Worm (Caenorhabditis elegans) whole organism, L1 larva: ENCODE results near the gene Y38F2AL.12.

ENCODE experiments used
- F16B12.6 ChIP-seq: fragments of 150-350 bp; optimal IDR thresholded peaks from 2 replicates; lab custom pipeline; 2014; ENCODE audit warnings: missing biosample characterization, missing genetic modification characterization
- aha-1 ChIP-seq: fragments of 150-350 bp; optimal IDR thresholded peaks from 2 replicates; lab custom pipeline; 2014; ENCODE audit warnings: missing biosample characterization, missing genetic modification characterization
- aly-2 ChIP-seq: fragments of 150-350 bp; optimal IDR thresholded peaks from 2 replicates; lab custom pipeline; 2014; ENCODE audit warnings: missing biosample characterization, missing genetic modification characterization
- ama-1 ChIP-seq: fragments of 150-350 bp; optimal IDR thresholded peaks from 2 replicates; lab custom pipeline; 2014
- blmp-1 ChIP-seq: fragments of 150-350 bp; optimal IDR thresholded peaks from 2 replicates; lab custom pipeline; 2014; ENCODE audit warnings: missing biosample characterization, missing genetic modification characterization
- ceh-8 ChIP-seq: fragments of 200-800 bp; sonication (Bioruptor generic); optimal IDR thresholded peaks from 2 replicates; lab custom pipeline; 2018; ENCODE audit warnings: mild to moderate bottlenecking, missing genetic modification characterization, moderate library complexity, missing compliant biosample characterization
- ceh-82 ChIP-seq, 3 experiments: fragments of 150-350 bp in 1 of 3; sonication (generic microtip) in 2 of 3; optimal IDR thresholded peaks; 2 replicates each; lab custom pipeline; 2014 to 2017; ENCODE audit warnings: missing biosample characterization in 3 of 3, missing genetic modification characterization in 3 of 3
- ceh-88 ChIP-seq: fragments of 200-800 bp; sonication (Bioruptor generic); IDR thresholded peaks from 2 replicates; pipeline ENCODE4 v1.3.6; 2022; ENCODE audit warnings: missing genetic modification characterization, missing compliant biosample characterization
- ceh-90 ChIP-seq: sonication (generic microtip); optimal IDR thresholded peaks from 2 replicates; lab custom pipeline; 2016; ENCODE audit warnings: missing genetic modification characterization, missing compliant biosample characterization
- dpl-1 ChIP-seq, 3 experiments: fragments of 150-350 bp in 2 of 3; sonication (generic microtip) in 1 of 3; optimal IDR thresholded peaks; 2 replicates each; lab custom pipeline; 2014 to 2017; ENCODE audit warnings: missing biosample characterization in 3 of 3, missing genetic modification characterization in 3 of 3, missing genetic modification reagents in 3 of 3
- dsc-1 ChIP-seq: sonication (generic microtip); optimal IDR thresholded peaks from 2 replicates; lab custom pipeline; 2016; ENCODE audit warnings: mild to moderate bottlenecking, missing genetic modification characterization, missing compliant biosample characterization
- efl-1 ChIP-seq, 4 experiments: fragments of 150-350 bp; optimal IDR thresholded peaks in 3 of 4; peaks in 1 of 4; 1 replicate in 1 of 4; 2 replicates in 3 of 4; lab custom pipeline; 2014; ENCODE audit warnings: missing biosample characterization in 2 of 4, missing genetic modification characterization in 2 of 4, missing genetic modification reagents in 2 of 4
- efl-3 ChIP-seq: fragments of 200-800 bp; sonication (Bioruptor generic); optimal IDR thresholded peaks from 2 replicates; lab custom pipeline; 2018; ENCODE audit warnings: mild to moderate bottlenecking, missing genetic modification characterization, missing compliant biosample characterization
- egl-13 ChIP-seq: sonication (generic microtip); optimal IDR thresholded peaks from 2 replicates; lab custom pipeline; 2016; ENCODE audit warnings: missing genotype, missing genetic modification reagents, missing genetic modification characterization, missing compliant biosample characterization
- egl-27 ChIP-seq, 2 experiments: fragments of 150-350 bp in 1 of 2; sonication (generic microtip); optimal IDR thresholded peaks; 3 replicates each; lab custom pipeline; 2017 to 2018; ENCODE audit warnings: missing biosample characterization in 2 of 2, missing genetic modification characterization in 2 of 2, missing genetic modification reagents in 2 of 2
- elt-2 ChIP-seq: sonication (generic microtip); optimal IDR thresholded peaks from 2 replicates; lab custom pipeline; 2016; ENCODE audit warnings: missing genetic modification characterization, mild to moderate bottlenecking, inconsistent platforms, missing compliant biosample characterization, missing genetic modification reagents
- elt-3 ChIP-seq, 6 experiments: fragments of 150-350 bp in 1 of 6; sonication (generic microtip); optimal IDR thresholded peaks; 2 replicates each; lab custom pipeline; 2017 to 2018; ENCODE audit warnings: missing biosample characterization in 6 of 6, missing genetic modification characterization in 6 of 6, inconsistent platforms in 1 of 6
- ets-5 ChIP-seq: fragments of 200-800 bp; sonication (Bioruptor generic); IDR thresholded peaks from 2 replicates; pipeline ENCODE4 v1.3.6; 2022; ENCODE audit warnings: missing genetic modification characterization, missing compliant biosample characterization
- fkh-10 ChIP-seq: sonication (generic microtip); optimal IDR thresholded peaks from 2 replicates; lab custom pipeline; 2017; ENCODE audit warnings: missing biosample characterization, missing genetic modification reagents, missing genetic modification characterization
- fkh-4 ChIP-seq: sonication (generic microtip); optimal IDR thresholded peaks from 2 replicates; lab custom pipeline; 2016; ENCODE audit warnings: missing compliant biosample characterization, missing genetic modification characterization, borderline replicate concordance
- hlh-4 ChIP-seq: sonication (generic microtip); optimal IDR thresholded peaks from 2 replicates; lab custom pipeline; 2016; ENCODE audit warnings: mild to moderate bottlenecking, missing genetic modification characterization, missing compliant biosample characterization
- lin-13 ChIP-seq: fragments of 150-350 bp; optimal IDR thresholded peaks from 2 replicates; lab custom pipeline; 2014; ENCODE audit warnings: missing biosample characterization, missing genetic modification reagents, missing genetic modification characterization
- lin-14 ChIP-seq: fragments of 200-800 bp; sonication (Bioruptor generic); optimal IDR thresholded peaks from 2 replicates; lab custom pipeline; 2018; ENCODE audit warnings: mild to moderate bottlenecking, missing genetic modification characterization, moderate library complexity, missing compliant biosample characterization
- lin-15B ChIP-seq: fragments of 150-350 bp; sonication (generic microtip); optimal IDR thresholded peaks from 3 replicates; lab custom pipeline; 2014; ENCODE audit warnings: missing biosample characterization, missing genetic modification characterization
- lin-35 ChIP-seq, 2 experiments: fragments of 150-350 bp; optimal IDR thresholded peaks; 2 replicates each; lab custom pipeline; 2014; ENCODE audit warnings: missing biosample characterization in 2 of 2, missing genetic modification characterization in 2 of 2, missing genetic modification reagents in 2 of 2
- lir-3 ChIP-seq: sonication (generic microtip); optimal IDR thresholded peaks from 2 replicates; lab custom pipeline; 2016; ENCODE audit warnings: mild to moderate bottlenecking, missing genetic modification characterization, moderate library complexity, missing compliant biosample characterization; ENCODE audit not compliant: poor library complexity
- mab-9 ChIP-seq: fragments of 200-800 bp; sonication (Bioruptor generic); IDR thresholded peaks from 2 replicates; pipeline ENCODE4 v1.3.6; 2022; ENCODE audit warnings: missing genetic modification reagents, missing genetic modification characterization, missing compliant biosample characterization
- mef-2 ChIP-seq: fragments of 150-350 bp; optimal IDR thresholded peaks from 2 replicates; lab custom pipeline; 2014; ENCODE audit warnings: missing biosample characterization, missing genetic modification characterization
- nhr-11 ChIP-seq: fragments of 150-350 bp; optimal IDR thresholded peaks from 2 replicates; lab custom pipeline; 2014; ENCODE audit warnings: missing biosample characterization, missing genetic modification characterization
- nhr-12 ChIP-seq: sonication (generic microtip); optimal IDR thresholded peaks from 2 replicates; lab custom pipeline; 2017; ENCODE audit warnings: missing biosample characterization, missing genetic modification characterization
- nhr-237 ChIP-seq: fragments of 150-350 bp; optimal IDR thresholded peaks from 2 replicates; lab custom pipeline; 2014; ENCODE audit warnings: missing biosample characterization, missing genetic modification characterization
- nhr-71 ChIP-seq: sonication (generic microtip); optimal IDR thresholded peaks from 2 replicates; lab custom pipeline; 2016; ENCODE audit warnings: mild to moderate bottlenecking, missing genetic modification characterization, moderate library complexity, missing compliant biosample characterization
- nhr-77 ChIP-seq: fragments of 150-350 bp; optimal IDR thresholded peaks from 2 replicates; lab custom pipeline; 2014; ENCODE audit warnings: missing biosample characterization, missing genetic modification characterization
- nhr-84 ChIP-seq: sonication (generic microtip); optimal IDR thresholded peaks from 2 replicates; lab custom pipeline; 2017; ENCODE audit warnings: missing biosample characterization, missing genetic modification characterization
- pag-3 ChIP-seq: sonication (generic microtip); optimal IDR thresholded peaks from 2 replicates; lab custom pipeline; 2017; ENCODE audit warnings: missing genetic modification characterization, mild to moderate bottlenecking, missing compliant biosample characterization, antibody characterized with exemption, borderline replicate concordance; ENCODE audit not compliant: insufficient read depth
- pax-3 ChIP-seq: fragments of 200-800 bp; sonication (Bioruptor generic); optimal IDR thresholded peaks from 2 replicates; lab custom pipeline; 2018; ENCODE audit warnings: mild to moderate bottlenecking, missing genetic modification characterization, moderate library complexity, missing compliant biosample characterization
- pqm-1 ChIP-seq: sonication (generic microtip); optimal IDR thresholded peaks from 3 replicates; lab custom pipeline; 2017; ENCODE audit warnings: missing biosample characterization, missing genetic modification characterization
- rnt-1 ChIP-seq: sonication (generic microtip); optimal IDR thresholded peaks from 2 replicates; lab custom pipeline; 2016; ENCODE audit warnings: mild to moderate bottlenecking, missing genetic modification characterization, moderate library complexity, missing compliant biosample characterization
- skn-1 ChIP-seq: fragments of 150-350 bp; optimal IDR thresholded peaks from 2 replicates; lab custom pipeline; 2014; ENCODE audit warnings: missing biosample characterization, missing genetic modification characterization
- sox-4 ChIP-seq: sonication (generic microtip); optimal IDR thresholded peaks from 2 replicates; lab custom pipeline; 2016; ENCODE audit warnings: missing genetic modification characterization, missing compliant biosample characterization
- sptf-1 ChIP-seq: fragments of 150-350 bp; optimal IDR thresholded peaks from 2 replicates; lab custom pipeline; 2014; ENCODE audit warnings: missing biosample characterization, missing genetic modification characterization
- unc-62 ChIP-seq: fragments of 150-350 bp; optimal IDR thresholded peaks from 2 replicates; lab custom pipeline; 2014; ENCODE audit warnings: missing biosample characterization, missing genetic modification reagents, missing genetic modification characterization
- vab-15 ChIP-seq: sonication (generic microtip); optimal IDR thresholded peaks from 2 replicates; lab custom pipeline; 2017; ENCODE audit warnings: missing genotype, mild to moderate bottlenecking, missing genetic modification characterization, missing compliant biosample characterization
- xbp-1 ChIP-seq: sonication (generic microtip); optimal IDR thresholded peaks from 2 replicates; lab custom pipeline; 2016; ENCODE audit warnings: missing genetic modification characterization, missing compliant biosample characterization
- ztf-4 ChIP-seq: fragments of 150-350 bp; optimal IDR thresholded peaks from 2 replicates; lab custom pipeline; 2014; ENCODE audit warnings: missing biosample characterization, missing genetic modification characterization

The Y38F2AL.12 gene

ce11 chrIV:2307374-2307773, 9.0 kb upstream of the Y38F2AL.12 start:
- no peak for TF ChIP-seq nhr-11 (tag; lab: Kevin White, UChicago)
- TF ChIP-seq blmp-1 (tag; lab: Kevin White, UChicago): no peak
- TF ChIP-seq xbp-1 (tag; lab: Kevin White, UChicago): no peak
- TF ChIP-seq dpl-1 (GFP tag; optimal IDR thresholded peaks at IDR 0.05; lab: Kevin White, UChicago): no peak
- no peak for TF ChIP-seq nhr-84 (tag; lab: Kevin White, UChicago)
- TF ChIP-seq vab-15 (tag; lab: Kevin White, UChicago): no peak
- no peak for TF ChIP-seq efl-1 (optimal IDR thresholded peaks at IDR 0.05; lab: Kevin White, UChicago)
- peak in 1 of 2 experiments; percentile 87 for TF ChIP-seq efl-1 (GFP tag; optimal IDR thresholded peaks at IDR 0.05 in 1 of 2; lab: Kevin White, UChicago)
- TF ChIP-seq ztf-4 (tag; lab: Kevin White, UChicago): peak; percentile 32

ce11 chrIV:2308203-2308602, 8.2 kb upstream of the Y38F2AL.12 start:
- TF ChIP-seq ceh-90 (tag; lab: Kevin White, UChicago) (no peak), sox-4 (tag; lab: Kevin White, UChicago) (no peak), unc-62 (no peak), ama-1 (lab: Kevin White, UChicago) (no peak), pag-3 (tag; lab: Kevin White, UChicago) (no peak), skn-1 (tag; lab: Kevin White, UChicago) (no peak), sptf-1 (no peak), ceh-82 (tag; optimal IDR thresholded peaks at IDR 0.05; lab: Kevin White, UChicago) (no peak), F16B12.6 (tag; lab: Kevin White, UChicago) (no peak), nhr-237 (tag; lab: Kevin White, UChicago) (no peak), mef-2 (tag; lab: Kevin White, UChicago) (no peak)

- no peak for TF ChIP-seq dsc-1 (tag; lab: Kevin White, UChicago)
- no peak for TF ChIP-seq ceh-88
- TF ChIP-seq hlh-4: no peak
- TF ChIP-seq vab-15 (tag; lab: Kevin White, UChicago): no peak
- no peak for TF ChIP-seq egl-13 (tag; lab: Kevin White, UChicago)
- no peak for TF ChIP-seq lir-3 (tag; lab: Kevin White, UChicago)
- no peak for TF ChIP-seq lin-15B (tag; lab: Kevin White, UChicago)
- no peak for TF ChIP-seq sptf-1
- no peak for TF ChIP-seq aha-1 (tag; lab: Kevin White, UChicago)
- TF ChIP-seq pqm-1: no peak
- TF ChIP-seq mab-9 (GFP tag; lab: Robert Waterston, UW): no peak
- no peak for TF ChIP-seq efl-1 (optimal IDR thresholded peaks at IDR 0.05; lab: Kevin White, UChicago)
- TF ChIP-seq efl-1 (GFP tag; optimal IDR thresholded peaks at IDR 0.05 in 1 of 2; lab: Kevin White, UChicago): no peak
- no peak for TF ChIP-seq efl-3 (GFP tag; lab: Kevin White, UChicago)
- TF ChIP-seq fkh-10 (GFP tag; lab: Kevin White, UChicago): no peak
- no peak for TF ChIP-seq F16B12.6 (tag; lab: Kevin White, UChicago)
Measured at ce11 chrIV:2311554-2311953, 4.8 kb upstream of the Y38F2AL.12 start.

ce11 chrIV:2313721-2314683, 2.4 kb upstream of the Y38F2AL.12 start, which contains the start of gene vha-11:
Gene vha-11, minus strand, starts transcription at chrIV:2314567.
- TF ChIP-seq nhr-77 (tag; lab: Kevin White, UChicago) (no peak), fkh-4 (no peak), lin-14 (GFP tag; lab: Kevin White, UChicago) (no peak), elt-3 (tag; optimal IDR thresholded peaks at IDR 0.05; lab: Kevin White, UChicago) (no peak), nhr-71 (peak; percentile 23), egl-13 (tag; lab: Kevin White, UChicago) (no peak), ets-5 (no peak), aha-1 (tag; lab: Kevin White, UChicago) (no peak), aly-2 (tag; lab: Kevin White, UChicago) (peak; percentile 15), lin-13 (GFP tag; lab: Kevin White, UChicago) (no peak), nhr-11 (tag; lab: Kevin White, UChicago) (no peak), elt-2 (no peak), lin-35 (GFP tag; optimal IDR thresholded peaks at IDR 0.05; lab: Kevin White, UChicago) (no peak), skn-1 (tag; lab: Kevin White, UChicago) (no peak), rnt-1 (tag; lab: Kevin White, UChicago) (no peak), pax-3 (no peak), ceh-8 (GFP tag; lab: Kevin White, UChicago) (no peak), nhr-12 (no peak), egl-27 (tag; optimal IDR thresholded peaks at IDR 0.05; lab: Kevin White, UChicago) (no peak)
